Fruit fly (Drosophila melanogaster) whole organism, embryonic: ENCODE results near the gene CG34041.

Experiments
- B-H2 ChIP-seq: fragments of 200-800 bp; sonication (Bioruptor generic); optimal IDR thresholded peaks from 2 replicates; lab custom pipeline; 2018; ENCODE audit warnings: missing biosample characterization, mild to moderate bottlenecking, missing genetic modification characterization
- BEAF-32 ChIP-seq: fragments of 200-800 bp; sonication (Bioruptor generic); optimal IDR thresholded peaks from 3 replicates; lab custom pipeline; 2017; ENCODE audit warnings: missing biosample characterization, missing genetic modification characterization, mild to moderate bottlenecking, moderate library complexity, missing genetic modification reagents
- C15 ChIP-seq: fragments of 200-800 bp; sonication (Bioruptor generic); IDR thresholded peaks from 3 replicates; pipeline ENCODE4 v1.3.6; 2022; ENCODE audit warnings: missing biosample characterization, missing genetic modification characterization
- CG10543 ChIP-seq: fragments of 200-800 bp; sonication (Bioruptor generic); optimal IDR thresholded peaks from 3 replicates; lab custom pipeline; 2017; ENCODE audit warnings: missing biosample characterization, mild to moderate bottlenecking, missing genetic modification characterization, moderate library complexity
- CG12104 ChIP-seq: fragments of 200-800 bp; sonication (Bioruptor generic); optimal IDR thresholded peaks from 3 replicates; lab custom pipeline; 2016; ENCODE audit warnings: missing biosample characterization, missing genetic modification characterization
- CG13894 ChIP-seq: fragments of 200-800 bp; sonication (Bioruptor generic); optimal IDR thresholded peaks from 3 replicates; lab custom pipeline; 2018; ENCODE audit warnings: missing biosample characterization, mild to moderate bottlenecking, missing genetic modification characterization, moderate library complexity
- CG14441 ChIP-seq: fragments of 200-800 bp; sonication (Bioruptor generic); IDR thresholded peaks from 2 replicates; pipeline ENCODE4 v1.3.6; 2022; ENCODE audit warnings: missing biosample characterization, missing genetic modification characterization
- CG15514 ChIP-seq: fragments of 200-800 bp; sonication (Bioruptor generic); optimal IDR thresholded peaks from 3 replicates; lab custom pipeline; 2017; ENCODE audit warnings: missing biosample characterization, missing genetic modification characterization, mild to moderate bottlenecking, moderate library complexity, missing genetic modification reagents
- CG16813 ChIP-seq: fragments of 200-800 bp; sonication (Bioruptor generic); IDR thresholded peaks from 3 replicates; pipeline ENCODE4 v1.3.6; 2022; ENCODE audit warnings: missing biosample characterization, missing genetic modification characterization; ENCODE audit not compliant: partially characterized antibody
- CG17328 ChIP-seq: fragments of 200-800 bp; sonication (Bioruptor generic); IDR thresholded peaks from 2 replicates; pipeline ENCODE4 v1.3.6; 2022; ENCODE audit warnings: missing biosample characterization, missing genetic modification characterization
- CG17359 ChIP-seq: fragments of 200-800 bp; sonication (Bioruptor generic); optimal IDR thresholded peaks from 3 replicates; lab custom pipeline; 2018; ENCODE audit warnings: missing biosample characterization, mild to moderate bottlenecking, missing genetic modification characterization, moderate library complexity
- CG18262 ChIP-seq: fragments of 200-800 bp; optimal IDR thresholded peaks from 3 replicates; lab custom pipeline; 2019; ENCODE audit warnings: missing biosample characterization, mild to moderate bottlenecking, missing genetic modification characterization, moderate library complexity
- CG2129 ChIP-seq: fragments of 200-800 bp; sonication (Bioruptor generic); IDR thresholded peaks from 2 replicates; pipeline ENCODE4 v1.3.6; 2022; ENCODE audit warnings: missing biosample characterization, missing genetic modification characterization; ENCODE audit not compliant: partially characterized antibody
- CG2202 ChIP-seq: fragments of 200-800 bp; sonication (Bioruptor generic); optimal IDR thresholded peaks from 2 replicates; lab custom pipeline; 2018; ENCODE audit warnings: missing biosample characterization, mild to moderate bottlenecking, missing genetic modification characterization
- CG30020 ChIP-seq: fragments of 200-800 bp; optimal IDR thresholded peaks from 2 replicates; lab custom pipeline; 2019; ENCODE audit warnings: missing biosample characterization, mild to moderate bottlenecking, missing genetic modification characterization, moderate library complexity
- CG31365 ChIP-seq: fragments of 200-800 bp; sonication (Bioruptor generic); optimal IDR thresholded peaks from 2 replicates; lab custom pipeline; 2018; ENCODE audit warnings: missing biosample characterization, mild to moderate bottlenecking, missing genetic modification characterization
- CG32532 ChIP-seq: fragments of 200-800 bp; sonication (Bioruptor generic); IDR thresholded peaks from 2 replicates; pipeline ENCODE4 v1.3.6; 2022; ENCODE audit warnings: missing biosample characterization, missing genetic modification characterization
- CG34376 ChIP-seq: fragments of 200-800 bp; sonication (Bioruptor generic); optimal IDR thresholded peaks from 2 replicates; lab custom pipeline; 2018; ENCODE audit warnings: missing biosample characterization, mild to moderate bottlenecking, missing genetic modification characterization
- CG3847 ChIP-seq: fragments of 200-800 bp; sonication (Bioruptor generic); IDR thresholded peaks from 2 replicates; pipeline ENCODE4 v1.3.6; 2022; ENCODE audit warnings: missing biosample characterization, missing genetic modification characterization
- CG6272 ChIP-seq: fragments of 200-800 bp; sonication (Bioruptor generic); IDR thresholded peaks from 2 replicates; pipeline ENCODE4 v1.3.6; 2022; ENCODE audit warnings: missing biosample characterization, missing genetic modification characterization
- CG6813 ChIP-seq: fragments of 200-800 bp; sonication (Bioruptor generic); optimal IDR thresholded peaks from 2 replicates; lab custom pipeline; 2017; ENCODE audit warnings: missing biosample characterization, missing genetic modification characterization, mild to moderate bottlenecking, moderate library complexity, missing genetic modification reagents
- CG7357 ChIP-seq: fragments of 200-800 bp; sonication (Bioruptor generic); IDR thresholded peaks from 3 replicates; pipeline ENCODE4 v1.3.6; 2022; ENCODE audit warnings: missing biosample characterization, missing genetic modification characterization
- CG7372 ChIP-seq: fragments of 200-800 bp; sonication (Bioruptor generic); IDR thresholded peaks from 2 replicates; pipeline ENCODE4 v1.3.6; 2022; ENCODE audit warnings: missing biosample characterization, missing genetic modification characterization
- CHES-1-like ChIP-seq: fragments of 200-800 bp; sonication (Bioruptor generic); optimal IDR thresholded peaks from 2 replicates; lab custom pipeline; 2016; ENCODE audit warnings: missing biosample characterization, missing genetic modification characterization
- Dfd ChIP-seq, 2 experiments: fragments of >200 bp; optimal IDR thresholded peaks; 2 replicates each; lab custom pipeline; 2017; ENCODE audit warnings: missing biosample characterization in 2 of 2, missing genetic modification characterization in 2 of 2
- HmgD ChIP-seq: fragments of 200-800 bp; sonication (Bioruptor generic); optimal IDR thresholded peaks from 3 replicates; lab custom pipeline; 2016; ENCODE audit warnings: missing biosample characterization, missing genetic modification characterization
- Hr39 ChIP-seq: fragments of >200 bp; optimal IDR thresholded peaks from 2 replicates; lab custom pipeline; 2017
- Nf-YC ChIP-seq: fragments of 200-800 bp; optimal IDR thresholded peaks from 3 replicates; lab custom pipeline; 2019; ENCODE audit warnings: missing biosample characterization, mild to moderate bottlenecking, missing genetic modification characterization, moderate library complexity
- Opbp ChIP-seq: fragments of 200-800 bp; sonication (Bioruptor generic); IDR thresholded peaks from 3 replicates; pipeline ENCODE4 v1.3.6; 2022; ENCODE audit warnings: missing biosample characterization, missing genetic modification characterization; ENCODE audit not compliant: partially characterized antibody
- PHDP ChIP-seq: fragments of 200-800 bp; sonication (Bioruptor generic); optimal IDR thresholded peaks from 3 replicates; lab custom pipeline; 2018; ENCODE audit warnings: missing biosample characterization, mild to moderate bottlenecking, missing genetic modification characterization, moderate library complexity
- Poxn ChIP-seq: fragments of 200-800 bp; sonication (Bioruptor generic); IDR thresholded peaks from 2 replicates; pipeline ENCODE4 v1.3.6; 2022; ENCODE audit warnings: missing biosample characterization, missing genetic modification characterization
- Rfx ChIP-seq: fragments of 200-800 bp; sonication (Bioruptor generic); IDR thresholded peaks from 2 replicates; pipeline ENCODE4 v1.3.6; 2022; ENCODE audit warnings: missing biosample characterization, missing genetic modification characterization
- Six4 ChIP-seq: fragments of 200-800 bp; sonication (Bioruptor generic); optimal IDR thresholded peaks from 2 replicates; lab custom pipeline; 2016; ENCODE audit warnings: missing biosample characterization, missing genetic modification characterization
- Sox102F ChIP-seq: fragments of 200-800 bp; sonication (Bioruptor generic); optimal IDR thresholded peaks from 2 replicates; lab custom pipeline; 2018; ENCODE audit warnings: missing biosample characterization, mild to moderate bottlenecking, missing genetic modification characterization, moderate library complexity
- cas ChIP-seq: fragments of 200-800 bp; sonication (Bioruptor generic); IDR thresholded peaks from 2 replicates; pipeline ENCODE4 v1.3.6; 2022; ENCODE audit warnings: missing biosample characterization, missing genetic modification characterization
- crc ChIP-seq: fragments of 200-800 bp; sonication (Bioruptor generic); optimal IDR thresholded peaks from 2 replicates; lab custom pipeline; 2016; ENCODE audit warnings: missing biosample characterization, missing genetic modification characterization
- h ChIP-seq: fragments of >200 bp; optimal IDR thresholded peaks from 2 replicates; lab custom pipeline; 2017
- kni ChIP-seq: fragments of 200-800 bp; sonication (Bioruptor generic); optimal IDR thresholded peaks from 3 replicates; lab custom pipeline; 2017; ENCODE audit warnings: mild to moderate bottlenecking, missing biosample characterization, missing genetic modification reagents, missing genetic modification characterization
- lmd ChIP-seq: fragments of 200-800 bp; sonication (Bioruptor generic); IDR thresholded peaks from 2 replicates; pipeline ENCODE4 v1.3.6; 2022; ENCODE audit warnings: missing biosample characterization, missing genetic modification characterization
- mirr ChIP-seq: fragments of 200-800 bp; sonication (Bioruptor generic); optimal IDR thresholded peaks from 3 replicates; lab custom pipeline; 2018; ENCODE audit warnings: missing biosample characterization, mild to moderate bottlenecking, missing genetic modification characterization
- nom ChIP-seq: fragments of 200-800 bp; sonication (Bioruptor generic); optimal IDR thresholded peaks from 2 replicates; lab custom pipeline; 2017; ENCODE audit warnings: missing biosample characterization, missing genetic modification characterization, mild to moderate bottlenecking, moderate library complexity, missing genetic modification reagents
- org-1 ChIP-seq: fragments of 200-800 bp; sonication (Bioruptor generic); optimal IDR thresholded peaks from 2 replicates; lab custom pipeline; 2017; ENCODE audit warnings: missing biosample characterization, missing genetic modification characterization
- otp ChIP-seq: fragments of 200-800 bp; sonication (Bioruptor generic); IDR thresholded peaks from 3 replicates; pipeline ENCODE4, ENCODE4 v1.3.6; 2022; ENCODE audit warnings: missing biosample characterization, missing genetic modification characterization
- pan ChIP-seq, 4 experiments: fragments of >200 bp in 3 of 4; fragments of 200-800 bp in 1 of 4; sonication (Bioruptor generic) in 1 of 4; optimal IDR thresholded peaks in 3 of 4; IDR thresholded peaks in 1 of 4; 2 replicates each; pipeline versions ENCODE4 v1.3.6 to Lab custom; 2017 to 2022; ENCODE audit warnings: missing biosample characterization in 2 of 4, missing genetic modification characterization in 2 of 4, mixed read lengths in 1 of 4
- pb ChIP-seq: fragments of 200-800 bp; sonication (Bioruptor generic); optimal IDR thresholded peaks from 3 replicates; lab custom pipeline; 2016; ENCODE audit warnings: missing biosample characterization, missing genetic modification characterization
- run ChIP-seq: fragments of 200-800 bp; sonication (Bioruptor generic); optimal IDR thresholded peaks from 3 replicates; lab custom pipeline; 2018; ENCODE audit warnings: missing biosample characterization, mild to moderate bottlenecking, missing genetic modification characterization
- salm ChIP-seq: fragments of 200-800 bp; sonication (Bioruptor generic); optimal IDR thresholded peaks from 2 replicates; lab custom pipeline; 2018; ENCODE audit warnings: missing biosample characterization, mild to moderate bottlenecking, missing genetic modification characterization
- sens-2 ChIP-seq: fragments of 200-800 bp; sonication (Bioruptor generic); IDR thresholded peaks from 2 replicates; pipeline ENCODE4 v1.3.6; 2022; ENCODE audit warnings: missing biosample characterization, missing genetic modification characterization
- tup ChIP-seq: fragments of 200-800 bp; sonication (Bioruptor generic); optimal IDR thresholded peaks from 2 replicates; lab custom pipeline; 2016; ENCODE audit warnings: missing biosample characterization, mild to moderate bottlenecking, missing genetic modification characterization, moderate library complexity

Gene CG34041

DNA sequence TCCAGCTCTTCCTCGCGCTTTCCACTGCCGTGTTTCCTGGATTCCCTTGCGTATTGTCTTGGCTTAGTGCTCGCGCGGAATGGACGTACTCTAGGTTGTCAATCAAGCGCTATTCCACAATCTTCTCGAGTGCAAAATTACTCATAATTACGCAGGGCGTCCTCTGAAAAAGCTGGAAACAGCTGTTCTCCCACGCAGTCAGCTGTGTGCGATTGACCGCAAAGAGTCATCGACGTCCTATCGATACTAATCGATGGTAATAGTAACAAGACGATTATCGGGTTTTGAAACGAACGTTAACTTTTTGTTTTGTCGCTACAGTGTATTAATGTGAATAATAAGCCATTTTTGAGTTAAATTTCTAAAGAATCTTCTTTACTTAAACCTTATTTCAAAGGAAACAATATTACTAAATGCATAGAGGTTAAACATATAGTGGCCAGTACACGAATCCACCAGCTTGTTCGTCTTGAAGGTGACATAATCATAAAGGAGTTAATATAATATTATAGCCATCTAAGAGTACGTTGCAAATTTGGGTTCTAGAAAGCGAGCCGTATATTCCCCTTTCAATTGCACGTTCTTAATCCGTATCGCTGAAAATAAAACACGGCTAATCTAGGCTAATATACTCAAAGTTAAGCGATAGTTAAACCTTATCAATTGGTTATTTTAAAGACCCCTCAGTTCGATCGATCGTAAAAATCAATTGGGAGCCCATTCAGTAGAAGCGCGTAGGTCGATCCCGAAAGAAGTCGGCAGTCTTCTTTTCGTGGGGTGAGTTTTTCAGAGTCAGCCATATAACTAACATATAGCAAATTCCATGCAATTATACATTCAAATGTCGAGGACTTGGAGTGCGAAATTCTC, 48.5 kb upstream of the CG34041 start, which contains the start of the genes CG2224 and CDase (continued):
- TF ChIP-seq CG6813 (GFP tag; lab: Kevin White, UChicago) (no peak), CG34376 (no peak), CG16813 (peak; percentile 84), salm (tag; lab: Kevin White, UChicago) (no peak), CG2129 (GFP tag; lab: Robert Waterston, UW) (peak; percentile 63; the same call in 1 of the 2 replicates), CG13894 (no peak), pb (no peak), cas (GFP tag; lab: Robert Waterston, UW) (no peak), org-1 (GFP tag; lab: Kevin White, UChicago) (no peak), HmgD (no peak), kni (no peak), nom (no peak), BEAF-32 (GFP tag; lab: Kevin White, UChicago) (peak; percentile 82), run (tag; lab: Kevin White, UChicago) (no peak), CHES-1-like (GFP tag; lab: Kevin White, UChicago) (no peak), B-H2 (GFP tag; lab: Kevin White, UChicago) (no peak), Opbp (GFP tag; lab: Robert Waterston, UW) (peak; percentile 90; the same call in 2 of the 3 replicates), CG12104 (GFP tag; lab: Kevin White, UChicago) (no peak), Rfx (no peak), CG30020 (tag; lab: Kevin White, UChicago) (no peak), Poxn (no peak), CG14441 (GFP tag; lab: Robert Waterston, UW) (no peak), pan (optimal IDR thresholded peaks at IDR 0.05; lab: Kevin White, UChicago) (no peak), pan (GFP tag; optimal IDR thresholded peaks at IDR 0.05 in 1 of 2, IDR thresholded peaks at IDR 0.05 in 1 of 2) (no peak), CG31365 (tag; lab: Kevin White, UChicago) (no peak), h (lab: Kevin White, UChicago) (no peak), CG18262 (tag; lab: Kevin White, UChicago) (no peak), CG32532 (GFP tag; lab: Robert Waterston, UW) (no peak), CG17359 (tag; lab: Kevin White, UChicago) (no peak), CG7372 (GFP tag; lab: Robert Waterston, UW) (no peak), tup (GFP tag; lab: Kevin White, UChicago) (no peak), Nf-YC (tag; lab: Kevin White, UChicago) (no peak), CG2202 (tag; lab: Kevin White, UChicago) (no peak), C15 (GFP tag; lab: Robert Waterston, UW) (no peak), PHDP (tag; lab: Kevin White, UChicago) (peak; percentile 8), Sox102F (no peak), sens-2 (GFP tag; lab: Robert Waterston, UW) (no peak), CG17328 (GFP tag; lab: Robert Waterston, UW) (no peak), lmd (no peak), Six4 (GFP tag; lab: Kevin White, UChicago) (no peak), Dfd (GFP tag; optimal IDR thresholded peaks at IDR 0.05; lab: Kevin White, UChicago) (no peak), Hr39 (no peak), crc (GFP tag; lab: Kevin White, UChicago) (no peak), otp (no peak), CG6272 (no peak), CG3847 (GFP tag; lab: Robert Waterston, UW) (no peak), CG10543 (GFP tag; lab: Kevin White, UChicago) (no peak), mirr (no peak), CG15514 (peak; percentile 62), CG7357 (no peak)
